Worm (Caenorhabditis elegans) whole organism, L1 larva: Measurements from ENCODE around the gene srh-46.

Experiments used
- C34B4.2 ChIP-seq: sonication (generic microtip); optimal IDR thresholded peaks from 2 replicates; lab custom pipeline; 2017; ENCODE audit warnings: mild to moderate bottlenecking, missing genetic modification characterization, missing compliant biosample characterization
- blmp-1 ChIP-seq: fragments of 150-350 bp; optimal IDR thresholded peaks from 2 replicates; lab custom pipeline; 2014; ENCODE audit warnings: missing biosample characterization, missing genetic modification characterization
- dpl-1 ChIP-seq, 3 experiments: fragments of 150-350 bp in 2 of 3; sonication (generic microtip) in 1 of 3; optimal IDR thresholded peaks; 2 replicates each; lab custom pipeline; 2014 to 2017; ENCODE audit warnings: missing biosample characterization in 3 of 3, missing genetic modification characterization in 3 of 3, missing genetic modification reagents in 3 of 3
- egl-27 ChIP-seq, 2 experiments: fragments of 150-350 bp in 1 of 2; sonication (generic microtip); optimal IDR thresholded peaks; 3 replicates each; lab custom pipeline; 2017 to 2018; ENCODE audit warnings: missing biosample characterization in 2 of 2, missing genetic modification characterization in 2 of 2, missing genetic modification reagents in 2 of 2
- elt-3 ChIP-seq, 6 experiments: fragments of 150-350 bp in 1 of 6; sonication (generic microtip); optimal IDR thresholded peaks; 2 replicates each; lab custom pipeline; 2017 to 2018; ENCODE audit warnings: missing biosample characterization in 6 of 6, missing genetic modification characterization in 6 of 6, inconsistent platforms in 1 of 6
- ets-5 ChIP-seq: fragments of 200-800 bp; sonication (Bioruptor generic); IDR thresholded peaks from 2 replicates; pipeline ENCODE4 v1.3.6; 2022; ENCODE audit warnings: missing genetic modification characterization, missing compliant biosample characterization
- lin-13 ChIP-seq: fragments of 150-350 bp; optimal IDR thresholded peaks from 2 replicates; lab custom pipeline; 2014; ENCODE audit warnings: missing biosample characterization, missing genetic modification reagents, missing genetic modification characterization
- mep-1 ChIP-seq: fragments of 150-350 bp; optimal IDR thresholded peaks from 2 replicates; lab custom pipeline; 2014; ENCODE audit warnings: missing biosample characterization, missing genetic modification characterization
- nhr-12 ChIP-seq: sonication (generic microtip); optimal IDR thresholded peaks from 2 replicates; lab custom pipeline; 2017; ENCODE audit warnings: missing biosample characterization, missing genetic modification characterization
- nhr-90 ChIP-seq: sonication (generic microtip); optimal IDR thresholded peaks from 2 replicates; lab custom pipeline; 2016; ENCODE audit warnings: mild to moderate bottlenecking, missing genetic modification characterization, missing compliant biosample characterization; ENCODE audit not compliant: poor library complexity
- unc-130 ChIP-seq: fragments of 150-350 bp; optimal IDR thresholded peaks from 2 replicates; lab custom pipeline; 2017; ENCODE audit warnings: missing biosample characterization, missing genetic modification characterization, inconsistent platforms
- vab-15 ChIP-seq: sonication (generic microtip); optimal IDR thresholded peaks from 2 replicates; lab custom pipeline; 2017; ENCODE audit warnings: missing genotype, mild to moderate bottlenecking, missing genetic modification characterization, missing compliant biosample characterization
- zag-1 ChIP-seq: fragments of 150-350 bp; optimal IDR thresholded peaks from 2 replicates; lab custom pipeline; 2014; ENCODE audit warnings: missing biosample characterization, missing genetic modification characterization
- ztf-11 ChIP-seq, 2 experiments: sonication (generic microtip); optimal IDR thresholded peaks; 2 replicates each; lab custom pipeline; 2016 to 2017; ENCODE audit warnings: missing genetic modification characterization in 2 of 2, missing biosample characterization in 1 of 2, missing compliant biosample characterization in 1 of 2

DNA sequence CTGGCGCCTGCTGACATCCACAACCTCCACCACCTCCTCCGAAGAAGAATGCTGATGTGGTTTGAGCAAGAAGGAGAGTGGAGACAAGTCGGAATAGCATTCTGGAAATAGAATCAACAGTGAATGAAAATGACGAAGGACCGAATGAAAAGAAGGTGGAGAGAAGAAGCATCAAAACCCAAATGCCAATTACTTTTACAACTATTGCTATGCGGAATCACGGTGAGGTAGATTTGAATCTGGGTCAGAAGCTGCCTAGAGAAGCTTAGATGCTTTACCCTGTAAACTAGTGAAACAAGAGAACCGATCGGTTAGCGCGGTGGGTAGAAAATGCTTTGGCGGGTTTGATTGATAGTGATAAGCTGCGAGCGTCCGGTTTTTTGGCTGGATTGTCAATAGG, 44.2 kb upstream of the srh-46 start, which contains the start of gene grl-7:
- TF ChIP-seq ztf-11 (tag; optimal IDR thresholded peaks at IDR 0.05; lab: Kevin White, UChicago) (no peak), vab-15 (tag; lab: Kevin White, UChicago) (no peak), ets-5 (GFP tag; lab: Robert Waterston, UW) (no peak), zag-1 (tag; lab: Kevin White, UChicago) (no peak), unc-130 (no peak), mep-1 (tag; lab: Kevin White, UChicago) (no peak), nhr-12 (no peak), elt-3 (tag; optimal IDR thresholded peaks at IDR 0.05; lab: Kevin White, UChicago) (no peak), nhr-90 (tag; lab: Kevin White, UChicago) (no peak), lin-13 (GFP tag; lab: Kevin White, UChicago) (no peak), egl-27 (tag; optimal IDR thresholded peaks at IDR 0.05; lab: Kevin White, UChicago) (no peak), blmp-1 (tag; lab: Kevin White, UChicago) (no peak), C34B4.2 (no peak), dpl-1 (GFP tag; optimal IDR thresholded peaks at IDR 0.05; lab: Kevin White, UChicago) (no peak)
